Worm (Caenorhabditis elegans) whole organism, late embryonic: Measurements from ENCODE around the gene Y43F8B.20.

ENCODE experiments used
- F13H6.1 ChIP-seq: sonication (generic microtip); optimal IDR thresholded peaks from 2 replicates; lab custom pipeline; 2016; ENCODE audit warnings: missing genetic modification characterization, missing compliant biosample characterization
- ceh-14 ChIP-seq: sonication (generic microtip); optimal IDR thresholded peaks from 2 replicates; lab custom pipeline; 2016; ENCODE audit warnings: missing genotype, missing genetic modification characterization, missing compliant biosample characterization
- ceh-48 ChIP-seq: sonication (generic microtip); optimal IDR thresholded peaks from 2 replicates; lab custom pipeline; 2016; ENCODE audit warnings: missing genetic modification characterization, inconsistent platforms, missing compliant biosample characterization
- ceh-6 ChIP-seq: fragments of 200-800 bp; sonication (Bioruptor generic); optimal IDR thresholded peaks from 2 replicates; lab custom pipeline; 2018; ENCODE audit warnings: mild to moderate bottlenecking, missing genetic modification characterization, missing compliant biosample characterization
- dve-1 ChIP-seq: sonication (generic microtip); optimal IDR thresholded peaks from 2 replicates; lab custom pipeline; 2017; ENCODE audit warnings: antibody characterized with exemption, mild to moderate bottlenecking, missing genetic modification characterization, missing compliant biosample characterization
- ets-4 ChIP-seq: sonication (generic microtip); optimal IDR thresholded peaks from 2 replicates; lab custom pipeline; 2016; ENCODE audit warnings: missing genetic modification characterization, missing compliant biosample characterization
- hlh-30 ChIP-seq: sonication (generic microtip); optimal IDR thresholded peaks from 2 replicates; lab custom pipeline; 2017; ENCODE audit warnings: antibody characterized with exemption, missing genetic modification characterization, missing compliant biosample characterization; ENCODE audit not compliant: insufficient read depth
- lim-6 ChIP-seq: sonication (generic microtip); optimal IDR thresholded peaks from 2 replicates; lab custom pipeline; 2016; ENCODE audit warnings: missing genetic modification characterization, missing compliant biosample characterization
- lin-11 ChIP-seq: fragments of 200-800 bp; sonication (Bioruptor generic); optimal IDR thresholded peaks from 2 replicates; lab custom pipeline; 2018; ENCODE audit warnings: mild to moderate bottlenecking, missing genetic modification characterization, missing compliant biosample characterization
- pqm-1 ChIP-seq: sonication (generic microtip); optimal IDR thresholded peaks from 2 replicates; lab custom pipeline; 2016; ENCODE audit warnings: missing genetic modification characterization, missing compliant biosample characterization
- syd-9 ChIP-seq: sonication (generic microtip); optimal IDR thresholded peaks from 2 replicates; lab custom pipeline; 2016; ENCODE audit warnings: mild to moderate bottlenecking, missing genetic modification characterization, moderate library complexity, missing compliant biosample characterization
- unc-86 ChIP-seq: sonication (generic microtip); optimal IDR thresholded peaks from 2 replicates; lab custom pipeline; 2016; ENCODE audit warnings: missing genetic modification characterization, missing compliant biosample characterization

DNA sequence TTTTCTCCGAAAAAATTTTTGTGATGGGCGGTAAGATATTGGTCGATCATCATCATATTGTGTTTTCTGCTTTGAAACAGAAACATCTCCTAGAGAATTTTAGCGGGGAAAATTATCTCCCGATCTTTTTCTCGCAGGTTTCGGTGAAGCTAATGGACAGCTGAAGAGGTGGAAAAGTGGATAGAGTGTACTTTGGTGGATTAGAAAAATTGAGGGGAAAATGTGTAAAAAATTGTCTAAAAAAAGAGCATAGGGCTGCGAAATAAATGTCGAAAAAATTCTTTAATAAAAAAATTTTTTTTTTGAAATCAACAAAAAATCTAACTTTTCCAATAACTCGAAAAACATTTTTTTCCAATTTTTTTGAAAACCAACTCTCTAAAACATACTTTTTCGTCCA lies 6.3 kb upstream of the Y43F8B.20 start, which contains the start of gene oac-1:
- TF ChIP-seq lim-6 (tag; lab: Kevin White, UChicago) (no peak), F13H6.1 (tag; lab: Kevin White, UChicago) (no peak), ets-4 (tag; lab: Kevin White, UChicago) (no peak), unc-86 (no peak), ceh-14 (tag; lab: Kevin White, UChicago) (no peak), dve-1 (tag; lab: Kevin White, UChicago) (no peak), ceh-48 (tag; lab: Kevin White, UChicago) (no peak), ceh-6 (no peak), lin-11 (no peak), pqm-1 (no peak), hlh-30 (tag; lab: Kevin White, UChicago) (no peak), syd-9 (tag; lab: Kevin White, UChicago) (no peak)
